Worm (Caenorhabditis elegans) whole organism, L4 larva: Measurements from ENCODE around the gene Y110A2AL.4.

Source experiments
- ceh-28 ChIP-seq: fragments of 150-350 bp; optimal IDR thresholded peaks from 2 replicates; lab custom pipeline; 2014; ENCODE audit warnings: missing biosample characterization, missing genetic modification reagents, missing genetic modification characterization
- daf-12 ChIP-seq: fragments of 150-350 bp; optimal IDR thresholded peaks from 2 replicates; lab custom pipeline; 2014; ENCODE audit warnings: missing biosample characterization, missing genetic modification reagents, missing genetic modification characterization
- duxl-1 ChIP-seq: sonication (generic microtip); optimal IDR thresholded peaks from 2 replicates; lab custom pipeline; 2016; ENCODE audit warnings: mild to moderate bottlenecking, missing genetic modification characterization, moderate library complexity, missing compliant biosample characterization; ENCODE audit not compliant: poor library complexity
- lin-15B ChIP-seq: fragments of 150-350 bp; sonication (generic microtip); optimal IDR thresholded peaks from 3 replicates; lab custom pipeline; 2014; ENCODE audit warnings: missing biosample characterization, missing genetic modification characterization
- madf-9 ChIP-seq: fragments of 200-800 bp; sonication (Bioruptor generic); conservative IDR thresholded peaks from 2 replicates; pipeline ENCODE4 v1.3.6; 2022; ENCODE audit warnings: missing genetic modification reagents, missing genetic modification characterization, missing compliant biosample characterization
- nhr-77 ChIP-seq: fragments of 150-350 bp; optimal IDR thresholded peaks from 2 replicates; lab custom pipeline; 2014; ENCODE audit warnings: missing biosample characterization, missing genetic modification characterization
- pha-4 ChIP-seq, 2 experiments: fragments of 150-350 bp in 1 of 2; fragments of 200-800 bp in 1 of 2; sonication (Bioruptor generic) in 1 of 2; IDR thresholded peaks in 1 of 2; optimal IDR thresholded peaks in 1 of 2; 2 replicates each; pipeline versions ENCODE4 v1.3.6 to Lab custom; 2014 to 2022; ENCODE audit warnings: missing genetic modification characterization in 2 of 2, missing genetic modification reagents in 2 of 2, missing biosample characterization in 1 of 2, missing compliant biosample characterization in 1 of 2
- skn-1 ChIP-seq: fragments of 150-350 bp; optimal IDR thresholded peaks from 2 replicates; lab custom pipeline; 2014; ENCODE audit warnings: missing biosample characterization, missing genetic modification characterization
- zip-11 ChIP-seq: fragments of 200-800 bp; sonication (Bioruptor generic); IDR thresholded peaks from 2 replicates; pipeline ENCODE4 v1.3.6; 2022; ENCODE audit warnings: missing genetic modification characterization, missing compliant biosample characterization

- TF ChIP-seq ceh-28 (tag; lab: Kevin White, UChicago) (no peak), zip-11 (no peak), pha-4 (GFP tag; IDR thresholded peaks at IDR 0.05; lab: Robert Waterston, UW) (no peak), pha-4 (tag; optimal IDR thresholded peaks at IDR 0.05; lab: Kevin White, UChicago) (no peak), nhr-77 (no peak), skn-1 (tag; lab: Kevin White, UChicago) (no peak), duxl-1 (tag; lab: Kevin White, UChicago) (no peak), madf-9 (GFP tag; lab: Robert Waterston, UW) (no peak), daf-12 (tag; lab: Kevin White, UChicago) (no peak), lin-15B (tag; lab: Kevin White, UChicago) (no peak)
These were observed 24.1 kb upstream of the Y110A2AL.4 start for ce11 chrII:2815017-2815416.
